Worm (Caenorhabditis elegans) whole organism, L2 larva: Measurements from ENCODE around the gene gld-3.

Experiments
- aly-2 ChIP-seq: fragments of 150-350 bp; optimal IDR thresholded peaks from 2 replicates; lab custom pipeline; 2014; ENCODE audit warnings: missing biosample characterization, missing genetic modification characterization
- ama-1 ChIP-seq: fragments of 150-350 bp; optimal IDR thresholded peaks from 2 replicates; lab custom pipeline; 2018; ENCODE audit warnings: inconsistent platforms
- elt-3 ChIP-seq: sonication (generic microtip); optimal IDR thresholded peaks from 2 replicates; lab custom pipeline; 2017; ENCODE audit warnings: missing biosample characterization, missing genetic modification characterization
- nhr-23 ChIP-seq: fragments of 150-350 bp; optimal IDR thresholded peaks from 2 replicates; lab custom pipeline; 2014; ENCODE audit warnings: missing biosample characterization, missing genetic modification reagents, missing genetic modification characterization
- unc-39 ChIP-seq: fragments of 150-350 bp; optimal IDR thresholded peaks from 2 replicates; lab custom pipeline; 2014; ENCODE audit warnings: missing biosample characterization, missing genetic modification characterization

ce11 chrII:7176108-7176507 is 43.7 kb downstream of the gld-3 start:
- TF ChIP-seq ama-1 (lab: Kevin White, UChicago) (no peak), aly-2 (tag; lab: Kevin White, UChicago) (no peak), elt-3 (tag; lab: Kevin White, UChicago) (no peak), unc-39 (tag; lab: Kevin White, UChicago) (no peak), nhr-23 (tag; lab: Kevin White, UChicago) (no peak)
